Worm (Caenorhabditis elegans) whole organism, L1 larva: ENCODE measurements around the gene dyf-6.

Experiments used
- C04F5.9 ChIP-seq: sonication (generic microtip); optimal IDR thresholded peaks from 2 replicates; lab custom pipeline; 2016; ENCODE audit warnings: missing genetic modification characterization, missing compliant biosample characterization
- ces-1 ChIP-seq: fragments of 150-350 bp; optimal IDR thresholded peaks from 2 replicates; lab custom pipeline; 2014; ENCODE audit warnings: missing biosample characterization, missing genetic modification reagents, missing genetic modification characterization
- egl-27 ChIP-seq, 2 experiments: fragments of 150-350 bp in 1 of 2; sonication (generic microtip); optimal IDR thresholded peaks; 3 replicates each; lab custom pipeline; 2017 to 2018; ENCODE audit warnings: missing biosample characterization in 2 of 2, missing genetic modification characterization in 2 of 2, missing genetic modification reagents in 2 of 2
- fos-1 ChIP-seq: fragments of 150-350 bp; optimal IDR thresholded peaks from 2 replicates; lab custom pipeline; 2014; ENCODE audit warnings: missing biosample characterization, missing genetic modification characterization
- hlh-17 ChIP-seq: fragments of 200-800 bp; sonication (Bioruptor generic); optimal IDR thresholded peaks from 2 replicates; lab custom pipeline; 2018; ENCODE audit warnings: missing genetic modification characterization, mild to moderate bottlenecking, missing compliant biosample characterization, moderate library complexity, borderline replicate concordance
- lin-13 ChIP-seq: fragments of 150-350 bp; optimal IDR thresholded peaks from 2 replicates; lab custom pipeline; 2014; ENCODE audit warnings: missing biosample characterization, missing genetic modification reagents, missing genetic modification characterization
- mep-1 ChIP-seq: fragments of 150-350 bp; optimal IDR thresholded peaks from 2 replicates; lab custom pipeline; 2014; ENCODE audit warnings: missing biosample characterization, missing genetic modification characterization
- snpc-4 ChIP-seq: fragments of 150-350 bp; optimal IDR thresholded peaks from 2 replicates; lab custom pipeline; 2014; ENCODE audit warnings: missing biosample characterization, missing genetic modification characterization
- zip-4 ChIP-seq: fragments of 200-800 bp; sonication (Bioruptor generic); optimal IDR thresholded peaks from 2 replicates; lab custom pipeline; 2018; ENCODE audit warnings: mild to moderate bottlenecking, missing genetic modification characterization, moderate library complexity, missing compliant biosample characterization
- ztf-11 ChIP-seq, 2 experiments: sonication (generic microtip); optimal IDR thresholded peaks; 2 replicates each; lab custom pipeline; 2016 to 2017; ENCODE audit warnings: missing genetic modification characterization in 2 of 2, missing biosample characterization in 1 of 2, missing compliant biosample characterization in 1 of 2
- ztf-4 ChIP-seq: fragments of 150-350 bp; optimal IDR thresholded peaks from 2 replicates; lab custom pipeline; 2014; ENCODE audit warnings: missing biosample characterization, missing genetic modification characterization

ce11 chrX:10338100-10338499 is 48.2 kb downstream of the dyf-6 start, which contains the start of gene cut-5:
- TF ChIP-seq hlh-17 (GFP tag; lab: Kevin White, UChicago): no peak
- TF ChIP-seq mep-1: no peak
- TF ChIP-seq ces-1 (GFP tag; lab: Kevin White, UChicago): no peak
- TF ChIP-seq lin-13: no peak
- no peak for TF ChIP-seq C04F5.9 (tag; lab: Kevin White, UChicago)
- no peak for TF ChIP-seq ztf-4 (tag; lab: Kevin White, UChicago)
- TF ChIP-seq zip-4 (GFP tag; lab: Kevin White, UChicago): no peak
- TF ChIP-seq fos-1 (tag; lab: Kevin White, UChicago): no peak
- no peak for TF ChIP-seq snpc-4 (tag; lab: Kevin White, UChicago)
- no peak for TF ChIP-seq egl-27 (tag; optimal IDR thresholded peaks at IDR 0.05; lab: Kevin White, UChicago)
- no peak for TF ChIP-seq ztf-11 (tag; optimal IDR thresholded peaks at IDR 0.05; lab: Kevin White, UChicago)
